Comparison of ENCODE assay signal across 2 fruit fly cellular contexts in genomic region chr3R:13930252-13930651, dm6.
TF ChIP-seq lines count a peak whose summit lies in the region.

No protein-coding gene starts in this region.

- TF ChIP-seq CTCF in whole organism, embryonic (GFP tag; optimal IDR thresholded peaks at IDR 0.05; lab: Kevin White, UChicago), result no peak

TF ChIP-seq in whole organism, embryonic, 481 proteins besides CTCF, POLR2A, EP300 and RAD21:
- TF ChIP-seq oc (tag; optimal IDR thresholded peaks at IDR 0.05; lab: Kevin White, UChicago) (peak; percentile 36), insv (GFP tag; optimal IDR thresholded peaks at IDR 0.05; lab: Kevin White, UChicago) (peak in 1 of 2 experiments; percentile 48), CG15696 (tag; optimal IDR thresholded peaks at IDR 0.05; lab: Kevin White, UChicago) (no peak), Oaz (GFP tag; IDR thresholded peaks at IDR 0.05; lab: Robert Waterston, UW) (no peak), CG10321 (GFP tag; IDR thresholded peaks at IDR 0.05; lab: Robert Waterston, UW) (peak; percentile 65), Nf-YB (GFP tag; optimal IDR thresholded peaks at IDR 0.05; lab: Kevin White, UChicago) (peak; percentile 87), Nf-YC (tag; optimal IDR thresholded peaks at IDR 0.05; lab: Kevin White, UChicago) (peak; percentile 87), gsb-n (tag; optimal IDR thresholded peaks at IDR 0.05; lab: Kevin White, UChicago) (peak; percentile 65), pros (GFP tag; optimal IDR thresholded peaks at IDR 0.05; lab: Kevin White, UChicago) (peak; percentile 80), CG1832 (GFP tag; optimal IDR thresholded peaks at IDR 0.05; lab: Kevin White, UChicago) (peak; percentile 59), kni (GFP tag; optimal IDR thresholded peaks at IDR 0.05; lab: Kevin White, UChicago) (peak; percentile 28), pita (GFP tag; optimal IDR thresholded peaks at IDR 0.05; lab: Kevin White, UChicago) (no peak), CG16815 (GFP tag; optimal IDR thresholded peaks at IDR 0.05; lab: Kevin White, UChicago) (no peak), trem (tag; optimal IDR thresholded peaks at IDR 0.05; lab: Kevin White, UChicago) (no peak), Deaf1 (tag; optimal IDR thresholded peaks at IDR 0.05; lab: Kevin White, UChicago) (peak; percentile 70), ro (GFP tag; IDR thresholded peaks at IDR 0.05; lab: Robert Waterston, UW) (no peak), fd102C (GFP tag; optimal IDR thresholded peaks at IDR 0.05; lab: Kevin White, UChicago) (no peak), sqz (GFP tag; optimal IDR thresholded peaks at IDR 0.05; lab: Kevin White, UChicago) (peak; percentile 2), CG4360 (GFP tag; IDR thresholded peaks at IDR 0.05; lab: Robert Waterston, UW) (0 out of 2 replicates have a peak, but pooled peaks have one; percentile 25), emc (GFP tag; optimal IDR thresholded peaks at IDR 0.05; lab: Kevin White, UChicago) (no peak), CG11696 (GFP tag; IDR thresholded peaks at IDR 0.05; lab: Robert Waterston, UW) (no peak), tll (GFP tag; optimal IDR thresholded peaks at IDR 0.05; lab: Kevin White, UChicago) (peak in 1 of 2 experiments; percentile 28), mirr (GFP tag; optimal IDR thresholded peaks at IDR 0.05; lab: Kevin White, UChicago) (peak; percentile 1), abd-A (tag; optimal IDR thresholded peaks at IDR 0.05; lab: Kevin White, UChicago) (peak; percentile 65), phol (tag; optimal IDR thresholded peaks at IDR 0.05; lab: Kevin White, UChicago) (peak; percentile 3), run (tag; optimal IDR thresholded peaks at IDR 0.05; lab: Kevin White, UChicago) (peak; percentile 66), cg (GFP tag; optimal IDR thresholded peaks at IDR 0.05; lab: Kevin White, UChicago) (peak; percentile 7), Mrtf (GFP tag; IDR thresholded peaks at IDR 0.05; lab: Robert Waterston, UW) (no peak), lov (optimal IDR thresholded peaks at IDR 0.05; lab: Kevin White, UChicago) (no peak), lov (GFP tag; IDR thresholded peaks at IDR 0.05; lab: Robert Waterston, UW) (no peak)
TF ChIP-seq in whole organism, embryonic: peak in this region for 18.

TF ChIP-seq in whole organism, prepupa, 60 proteins besides CTCF, POLR2A, EP300 and RAD21:
- TF ChIP-seq fkh (GFP tag; optimal IDR thresholded peaks at IDR 0.05; lab: Kevin White, UChicago), result no peak
- TF ChIP-seq svp (GFP tag; lab: Kevin White, UChicago), result peak; percentile 5
- TF ChIP-seq CG32006 (GFP tag; optimal IDR thresholded peaks at IDR 0.05; lab: Kevin White, UChicago), result no peak
